Fruit fly (Drosophila melanogaster): ENCODE data around the gene CG7079.

CG7079 gene

dm6 chr3R:21025508-21025907 is 23.1 kb downstream of the CG7079 start:
- TF ChIP-seq psq (optimal IDR thresholded peaks at IDR 0.05) = no peak
- no peak for TF ChIP-seq Sin3A (optimal IDR thresholded peaks at IDR 0.05)
- TF ChIP-seq h (optimal IDR thresholded peaks at IDR 0.05) = no peak
- TF ChIP-seq insv (optimal IDR thresholded peaks at IDR 0.05) = no peak

dm6 chr3R:21023902-21024541 is 24.6 kb downstream of the CG7079 start, which contains the start of gene peg:
TSS of gene peg (minus strand) at chr3R:21024163.
- no peak for TF ChIP-seq Myc (optimal IDR thresholded peaks at IDR 0.05)
- no peak for TF ChIP-seq h (optimal IDR thresholded peaks at IDR 0.05)

- TF ChIP-seq Sin3A (optimal IDR thresholded peaks at IDR 0.05) (no peak), ttk (optimal IDR thresholded peaks at IDR 0.05) (no peak), h (optimal IDR thresholded peaks at IDR 0.05) (no peak), psq (optimal IDR thresholded peaks at IDR 0.05) (no peak)
Measured at dm6 chr3R:21022769-21023517, 25.7 kb downstream of the CG7079 start.

- TF ChIP-seq ttk (optimal IDR thresholded peaks at IDR 0.05) = no peak
- TF ChIP-seq Myc (optimal IDR thresholded peaks at IDR 0.05) = no peak
- no peak for TF ChIP-seq insv (optimal IDR thresholded peaks at IDR 0.05)
Measured at dm6 chr3R:21019073-21019472, 29.6 kb downstream of the CG7079 start.

- TF ChIP-seq insv (optimal IDR thresholded peaks at IDR 0.05) = no peak
- TF ChIP-seq Sin3A (optimal IDR thresholded peaks at IDR 0.05) = no peak
- no peak for TF ChIP-seq psq (optimal IDR thresholded peaks at IDR 0.05)
- no peak for TF ChIP-seq Myc (optimal IDR thresholded peaks at IDR 0.05)
- no peak for TF ChIP-seq ttk (optimal IDR thresholded peaks at IDR 0.05)
- TF ChIP-seq h (optimal IDR thresholded peaks at IDR 0.05) = no peak
Measured at dm6 chr3R:21017464-21018080, 31.1 kb downstream of the CG7079 start, which contains the start of gene Rlip. TSS of gene Rlip (plus strand) at chr3R:21017684.

- TF ChIP-seq psq (optimal IDR thresholded peaks at IDR 0.05) (no peak), Myc (optimal IDR thresholded peaks at IDR 0.05) (no peak), h (optimal IDR thresholded peaks at IDR 0.05) (no peak)
Measured at dm6 chr3R:21015636-21016035, 33.0 kb downstream of the CG7079 start, which contains the start of gene CG5697. TSS of gene CG5697 (plus strand) at chr3R:21015949.

- TF ChIP-seq h (optimal IDR thresholded peaks at IDR 0.05) (no peak), psq (optimal IDR thresholded peaks at IDR 0.05) (no peak), Sin3A (optimal IDR thresholded peaks at IDR 0.05) (no peak), ttk (optimal IDR thresholded peaks at IDR 0.05) (no peak), insv (optimal IDR thresholded peaks at IDR 0.05) (no peak), Myc (optimal IDR thresholded peaks at IDR 0.05) (no peak)
Measured at dm6 chr3R:21013780-21014179, 34.8 kb downstream of the CG7079 start.

- no peak for TF ChIP-seq insv (optimal IDR thresholded peaks at IDR 0.05)
- no peak for TF ChIP-seq Myc (optimal IDR thresholded peaks at IDR 0.05)
- TF ChIP-seq h (optimal IDR thresholded peaks at IDR 0.05) = no peak
- TF ChIP-seq ttk (optimal IDR thresholded peaks at IDR 0.05) = no peak
- no peak for TF ChIP-seq Sin3A (optimal IDR thresholded peaks at IDR 0.05)
- no peak for TF ChIP-seq psq (optimal IDR thresholded peaks at IDR 0.05)
Measured at dm6 chr3R:21006967-21007366, 41.7 kb downstream of the CG7079 start, which contains the start of gene Alp5. TSS of gene Alp5 (minus strand) at chr3R:21006990.

- TF ChIP-seq h (optimal IDR thresholded peaks at IDR 0.05) = no peak
- TF ChIP-seq Myc (optimal IDR thresholded peaks at IDR 0.05) = no peak
- no peak for TF ChIP-seq insv (optimal IDR thresholded peaks at IDR 0.05)
- no peak for TF ChIP-seq Sin3A (optimal IDR thresholded peaks at IDR 0.05)
- no peak for TF ChIP-seq psq (optimal IDR thresholded peaks at IDR 0.05)
- no peak for TF ChIP-seq ttk (optimal IDR thresholded peaks at IDR 0.05)
Measured at dm6 chr3R:21001123-21001522, 47.5 kb downstream of the CG7079 start.

dm6 chr3R:20998319-20998718 is 50.3 kb downstream of the CG7079 start:
- no peak for TF ChIP-seq ttk (optimal IDR thresholded peaks at IDR 0.05)
- TF ChIP-seq Sin3A (optimal IDR thresholded peaks at IDR 0.05) = no peak
- no peak for TF ChIP-seq psq (optimal IDR thresholded peaks at IDR 0.05)
- no peak for TF ChIP-seq h (optimal IDR thresholded peaks at IDR 0.05)
- no peak for TF ChIP-seq insv (optimal IDR thresholded peaks at IDR 0.05)
- no peak for TF ChIP-seq Myc (optimal IDR thresholded peaks at IDR 0.05)

Measured in Kc167 (cell line).